Fruit fly (Drosophila melanogaster) whole organism, adult: ENCODE results near the gene Tbc1d22.
A peak's percentile ranks its signal among the peaks of the same experiment; 100 is the strongest.

Experiments used
- CG11617 ChIP-seq: fragments of 200-800 bp; sonication (Bioruptor generic); optimal IDR thresholded peaks from 2 replicates; lab custom pipeline; 2017; ENCODE audit warnings: mild to moderate bottlenecking, missing biosample characterization, missing genetic modification reagents, missing genetic modification characterization
- CG12768 ChIP-seq: fragments of 200-800 bp; sonication (Bioruptor generic); optimal IDR thresholded peaks from 2 replicates; lab custom pipeline; 2017; ENCODE audit warnings: missing biosample characterization, missing genetic modification characterization, mild to moderate bottlenecking, moderate library complexity, missing genetic modification reagents
- CG14711 ChIP-seq: fragments of 200-800 bp; sonication (Bioruptor generic); optimal IDR thresholded peaks from 2 replicates; lab custom pipeline; 2018; ENCODE audit warnings: missing biosample characterization, mild to moderate bottlenecking, missing genetic modification characterization, moderate library complexity
- CG1620 ChIP-seq: fragments of 200-800 bp; sonication (Bioruptor generic); optimal IDR thresholded peaks from 2 replicates; lab custom pipeline; 2016; ENCODE audit warnings: missing biosample characterization, missing genetic modification characterization
- CG33017 ChIP-seq: fragments of 200-800 bp; sonication (Bioruptor generic); optimal IDR thresholded peaks from 2 replicates; lab custom pipeline; 2018; ENCODE audit warnings: missing biosample characterization, mild to moderate bottlenecking, missing genetic modification characterization, moderate library complexity
- CG5204 ChIP-seq: fragments of 200-800 bp; sonication (Bioruptor generic); optimal IDR thresholded peaks from 2 replicates; lab custom pipeline; 2016; ENCODE audit warnings: missing biosample characterization, missing genetic modification characterization
- CG7045 ChIP-seq: fragments of 200-800 bp; sonication (Bioruptor generic); optimal IDR thresholded peaks from 2 replicates; lab custom pipeline; 2017; ENCODE audit warnings: missing biosample characterization, mild to moderate bottlenecking, missing genetic modification characterization
- CG7101 ChIP-seq: fragments of 200-800 bp; sonication (Bioruptor generic); optimal IDR thresholded peaks from 2 replicates; lab custom pipeline; 2018; ENCODE audit warnings: missing biosample characterization, mild to moderate bottlenecking, missing genetic modification characterization, moderate library complexity
- Clk ChIP-seq: fragments of 200-800 bp; sonication (Bioruptor generic); optimal IDR thresholded peaks from 2 replicates; lab custom pipeline; 2017; ENCODE audit warnings: missing biosample characterization, missing genetic modification characterization
- Crg-1 ChIP-seq: fragments of 200-800 bp; sonication (Bioruptor generic); optimal IDR thresholded peaks from 2 replicates; lab custom pipeline; 2016; ENCODE audit warnings: missing biosample characterization, missing genetic modification characterization
- Hr96 ChIP-seq: fragments of 200-800 bp; sonication (Bioruptor generic); optimal IDR thresholded peaks from 2 replicates; lab custom pipeline; 2016; ENCODE audit warnings: missing biosample characterization, missing genetic modification characterization
- Mnt ChIP-seq: fragments of 200-800 bp; sonication (Bioruptor generic); optimal IDR thresholded peaks from 2 replicates; lab custom pipeline; 2016; ENCODE audit warnings: missing biosample characterization, mild to moderate bottlenecking, missing genetic modification characterization
- bab1 ChIP-seq: fragments of 200-800 bp; sonication (Bioruptor generic); optimal IDR thresholded peaks from 3 replicates; lab custom pipeline; 2019; ENCODE audit warnings: missing biosample characterization, mild to moderate bottlenecking, missing genetic modification characterization, moderate library complexity
- cic ChIP-seq: fragments of 200-800 bp; sonication (Bioruptor generic); optimal IDR thresholded peaks from 2 replicates; lab custom pipeline; 2017; ENCODE audit warnings: missing biosample characterization, mild to moderate bottlenecking, missing genetic modification characterization, moderate library complexity
- cnc ChIP-seq, 2 experiments: fragments of >200 bp; optimal IDR thresholded peaks; 2 replicates each; lab custom pipeline; 2017
- kay ChIP-seq: fragments of 200-800 bp; sonication (Bioruptor generic); peaks from one replicate; lab custom pipeline; 2016; ENCODE audit warnings: missing biosample characterization, missing genetic modification characterization, borderline replicate concordance
- ovo ChIP-seq: fragments of 200-800 bp; sonication (Bioruptor generic); optimal IDR thresholded peaks from 2 replicates; lab custom pipeline; 2016; ENCODE audit warnings: missing biosample characterization, missing genetic modification characterization
- pad ChIP-seq: fragments of 200-800 bp; sonication (Bioruptor generic); optimal IDR thresholded peaks from 3 replicates; lab custom pipeline; 2017; ENCODE audit warnings: missing biosample characterization, missing genetic modification characterization, mild to moderate bottlenecking, moderate library complexity, missing genetic modification reagents
- tj ChIP-seq: fragments of 200-800 bp; sonication (Bioruptor generic); optimal IDR thresholded peaks from 3 replicates; lab custom pipeline; 2017; ENCODE audit warnings: missing biosample characterization, mild to moderate bottlenecking, missing genetic modification characterization, moderate library complexity
- toe ChIP-seq: fragments of 200-800 bp; sonication (Bioruptor generic); optimal IDR thresholded peaks from 2 replicates; lab custom pipeline; 2016; ENCODE audit warnings: missing biosample characterization, missing genetic modification characterization

Tbc1d22 gene

DNA sequence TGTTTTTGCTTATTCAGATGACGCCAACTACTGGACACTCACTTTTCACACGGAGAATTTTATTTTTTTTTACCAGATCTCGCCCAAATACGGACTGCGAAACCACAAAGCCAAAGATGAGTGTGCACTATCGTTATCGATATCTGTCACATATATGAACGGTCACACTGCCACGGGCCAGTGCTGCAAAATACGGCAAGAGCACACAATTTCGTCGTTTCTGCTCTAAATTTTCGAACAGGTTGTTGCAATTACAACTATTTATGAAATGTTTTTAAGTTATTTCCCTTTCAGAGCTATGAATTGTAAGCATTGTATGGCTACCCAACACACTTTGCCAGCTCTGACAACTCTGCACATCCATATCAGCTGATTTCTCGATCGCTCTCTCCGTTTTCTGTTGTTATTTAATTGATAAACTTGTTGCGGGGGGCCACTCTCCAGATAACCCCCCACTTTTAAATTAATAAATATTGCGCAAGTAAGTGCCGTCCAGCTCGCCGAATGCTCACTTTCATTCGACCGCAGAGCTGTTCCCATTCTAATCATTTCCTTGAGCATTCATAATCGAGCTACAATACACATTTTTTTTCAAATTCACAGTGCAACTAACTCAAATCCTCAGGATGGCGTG lies 25.5 kb downstream of the Tbc1d22 start, which contains the start of the genes slmb and CG5793:
TSS of gene slmb (minus strand) at position 134 of the 634 bp plus-strand sequence.
TSS of gene CG5793 (plus strand) at position 222 of the 634 bp plus-strand sequence.
- TF ChIP-seq CG7045 (GFP tag; lab: Kevin White, UChicago) (peak; percentile 24), CG14711 (tag; lab: Kevin White, UChicago) (peak; percentile 98), cnc (optimal IDR thresholded peaks at IDR 0.05; lab: Kevin White, UChicago) (peak in 1 of 2 experiments; percentile 87), Hr96 (GFP tag; lab: Kevin White, UChicago) (no peak), bab1 (peak; percentile 62), CG11617 (GFP tag; lab: Kevin White, UChicago) (peak; percentile 71), ovo (GFP tag; lab: Kevin White, UChicago) (peak; percentile 67), Crg-1 (GFP tag; lab: Kevin White, UChicago) (peak; percentile 86), Mnt (GFP tag; lab: Kevin White, UChicago) (peak; percentile 70), kay (GFP tag; lab: Kevin White, UChicago) (no peak), tj (peak; percentile 29), Clk (peak; percentile 27), CG1620 (GFP tag; lab: Kevin White, UChicago) (peak; percentile 71), pad (GFP tag; lab: Kevin White, UChicago) (peak; percentile 74), CG7101 (tag; lab: Kevin White, UChicago) (peak; percentile 78), CG5204 (GFP tag; lab: Kevin White, UChicago) (no peak), cic (GFP tag; lab: Kevin White, UChicago) (peak; percentile 64), CG12768 (GFP tag; lab: Kevin White, UChicago) (peak; percentile 20), toe (GFP tag; lab: Kevin White, UChicago) (no peak), CG33017 (tag; lab: Kevin White, UChicago) (peak; percentile 45)

DNA sequence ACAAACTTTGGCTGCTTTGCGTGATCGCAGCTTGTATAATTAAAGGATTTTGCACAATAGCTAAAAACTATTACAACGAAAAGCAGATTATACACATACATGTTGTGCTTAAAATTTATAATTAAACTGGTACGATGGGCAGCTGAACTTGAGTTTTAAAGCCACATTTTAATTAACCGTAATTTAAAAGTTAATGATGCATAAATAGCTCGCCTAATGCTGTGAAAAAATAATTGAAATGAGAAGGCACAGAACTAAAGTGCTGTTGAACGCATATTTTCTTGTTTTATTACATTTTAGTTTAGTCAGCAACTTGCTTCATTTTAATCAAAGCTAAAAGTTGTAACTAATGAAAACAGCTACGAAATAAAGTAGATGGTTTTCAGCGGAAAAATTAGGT lies 27.6 kb downstream of the Tbc1d22 start, which contains the start of gene Obp93a:
TSS of gene Obp93a (minus strand) at position 101 of the 400 bp plus-strand sequence.
- no peak for TF ChIP-seq CG7045 (GFP tag; lab: Kevin White, UChicago)

DNA sequence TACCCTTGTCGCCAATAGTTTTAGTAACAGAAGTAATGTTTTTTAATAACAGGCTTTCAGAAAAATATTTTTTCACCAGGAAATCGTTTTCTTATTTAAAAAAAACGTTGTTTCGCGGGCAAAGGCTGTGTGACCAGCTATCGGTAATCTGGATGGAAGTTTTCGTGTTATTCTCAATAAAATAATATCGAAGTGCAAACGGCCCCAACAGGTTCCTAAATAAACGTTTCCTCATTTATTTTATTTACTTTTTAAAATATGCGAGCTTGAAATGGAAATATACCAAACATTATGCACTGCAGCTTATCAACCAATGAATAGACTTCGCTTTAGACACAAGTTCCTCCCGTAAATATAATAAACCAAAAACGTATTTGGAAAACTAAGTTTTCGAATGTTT lies 28.1 kb downstream of the Tbc1d22 start, which contains the start of gene Ice2:
TSS of gene Ice2 (plus strand) at position 167 of the 400 bp plus-strand sequence.
- TF ChIP-seq Hr96 (GFP tag; lab: Kevin White, UChicago) (no peak), CG1620 (GFP tag; lab: Kevin White, UChicago) (no peak), tj (no peak), bab1 (peak; percentile 76), Mnt (GFP tag; lab: Kevin White, UChicago) (no peak), kay (GFP tag; lab: Kevin White, UChicago) (no peak), CG5204 (GFP tag; lab: Kevin White, UChicago) (no peak), CG14711 (tag; lab: Kevin White, UChicago) (no peak)

DNA sequence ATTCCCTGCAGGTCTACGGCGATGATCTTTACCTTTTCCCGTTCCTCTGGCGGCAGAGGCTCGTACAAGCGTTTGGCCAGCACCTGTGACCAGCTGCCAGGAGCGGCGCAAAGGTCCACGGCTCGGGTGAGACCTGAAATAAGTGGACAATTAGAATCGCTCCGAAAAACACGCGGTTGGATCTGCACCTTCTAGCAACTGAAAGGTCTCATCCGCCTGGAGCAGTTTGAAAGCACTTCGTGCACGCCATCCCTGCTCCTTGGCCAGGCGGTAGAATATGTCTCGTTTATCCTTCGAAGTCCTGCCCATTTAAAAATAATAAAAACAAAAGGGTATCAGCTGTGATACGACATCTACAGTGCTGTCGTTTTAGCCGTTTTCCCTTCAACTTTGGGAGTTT lies 31.5 kb downstream of the Tbc1d22 start, which contains the start of gene Trm7-34:
TSS of gene Trm7-34 (minus strand) at position 365 of the 400 bp plus-strand sequence.
- TF ChIP-seq kay (GFP tag; lab: Kevin White, UChicago) (no peak), Clk (no peak), tj (no peak), ovo (GFP tag; lab: Kevin White, UChicago) (no peak), CG7045 (GFP tag; lab: Kevin White, UChicago) (no peak), toe (GFP tag; lab: Kevin White, UChicago) (no peak), CG33017 (tag; lab: Kevin White, UChicago) (no peak), Crg-1 (GFP tag; lab: Kevin White, UChicago) (no peak), bab1 (no peak), cnc (optimal IDR thresholded peaks at IDR 0.05; lab: Kevin White, UChicago) (no peak), CG14711 (tag; lab: Kevin White, UChicago) (no peak), cic (GFP tag; lab: Kevin White, UChicago) (no peak), CG1620 (GFP tag; lab: Kevin White, UChicago) (no peak), Hr96 (GFP tag; lab: Kevin White, UChicago) (no peak), CG5204 (GFP tag; lab: Kevin White, UChicago) (no peak), pad (GFP tag; lab: Kevin White, UChicago) (no peak), CG7101 (tag; lab: Kevin White, UChicago) (no peak), CG12768 (GFP tag; lab: Kevin White, UChicago) (no peak)

DNA sequence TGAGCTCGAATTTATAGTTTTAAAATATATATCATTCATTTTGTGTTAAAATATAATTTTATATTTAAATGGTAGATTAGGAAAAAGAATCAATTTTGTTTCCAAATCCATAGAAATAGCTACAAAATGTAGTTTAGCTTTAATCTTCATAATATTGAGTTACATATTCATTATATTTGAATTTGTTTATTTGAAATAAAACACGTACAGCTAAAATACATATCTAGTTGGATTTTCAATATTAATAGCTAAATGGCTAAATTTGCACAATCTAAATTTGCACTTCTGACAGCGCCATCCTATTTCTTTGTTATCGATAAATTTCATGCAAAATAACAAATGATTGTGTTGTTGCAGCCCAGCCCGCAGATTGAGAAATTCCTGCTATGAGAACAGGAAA lies 32.0 kb downstream of the Tbc1d22 start, which contains the start of gene Usp8:
TSS of gene Usp8 (plus strand) at position 312 of the 400 bp plus-strand sequence.
- TF ChIP-seq cic (GFP tag; lab: Kevin White, UChicago) (no peak), Mnt (GFP tag; lab: Kevin White, UChicago) (no peak), CG5204 (GFP tag; lab: Kevin White, UChicago) (no peak), Crg-1 (GFP tag; lab: Kevin White, UChicago) (no peak), CG12768 (GFP tag; lab: Kevin White, UChicago) (no peak), CG7101 (tag; lab: Kevin White, UChicago) (peak; percentile 22), Hr96 (GFP tag; lab: Kevin White, UChicago) (no peak), ovo (GFP tag; lab: Kevin White, UChicago) (no peak), CG7045 (GFP tag; lab: Kevin White, UChicago) (peak; percentile 13), CG11617 (GFP tag; lab: Kevin White, UChicago) (peak; percentile 66), CG14711 (tag; lab: Kevin White, UChicago) (peak; percentile 31), CG1620 (GFP tag; lab: Kevin White, UChicago) (no peak), CG33017 (tag; lab: Kevin White, UChicago) (no peak), pad (GFP tag; lab: Kevin White, UChicago) (peak; percentile 26), bab1 (peak; percentile 55), toe (GFP tag; lab: Kevin White, UChicago) (no peak), cnc (optimal IDR thresholded peaks at IDR 0.05; lab: Kevin White, UChicago) (no peak), kay (GFP tag; lab: Kevin White, UChicago) (no peak), Clk (no peak), tj (no peak)
